Worm (Caenorhabditis elegans) whole organism, late embryonic: ENCODE data around the gene K01A2.5.

ENCODE experiments used
- K02D7.2 ChIP-seq: sonication (generic microtip); optimal IDR thresholded peaks from 2 replicates; lab custom pipeline; 2017; ENCODE audit warnings: mild to moderate bottlenecking, missing genetic modification characterization, missing compliant biosample characterization
- ceh-14 ChIP-seq: sonication (generic microtip); optimal IDR thresholded peaks from 2 replicates; lab custom pipeline; 2016; ENCODE audit warnings: missing genotype, missing genetic modification characterization, missing compliant biosample characterization
- ceh-18 ChIP-seq: sonication (generic microtip); optimal IDR thresholded peaks from 2 replicates; lab custom pipeline; 2016; ENCODE audit warnings: missing genetic modification characterization, missing compliant biosample characterization
- ceh-19 ChIP-seq: fragments of 200-800 bp; sonication (Bioruptor generic); optimal IDR thresholded peaks from 2 replicates; lab custom pipeline; 2018; ENCODE audit warnings: mild to moderate bottlenecking, missing genetic modification characterization, missing compliant biosample characterization
- ceh-22 ChIP-seq: sonication (generic microtip); optimal IDR thresholded peaks from 2 replicates; lab custom pipeline; 2017; ENCODE audit warnings: missing biosample characterization, missing genetic modification characterization
- ceh-9 ChIP-seq: sonication (generic microtip); optimal IDR thresholded peaks from 2 replicates; lab custom pipeline; 2016; ENCODE audit warnings: mild to moderate bottlenecking, missing genetic modification characterization, inconsistent platforms, missing compliant biosample characterization
- dmd-4 ChIP-seq: sonication (generic microtip); optimal IDR thresholded peaks from 2 replicates; lab custom pipeline; 2016; ENCODE audit warnings: borderline replicate concordance, missing genetic modification characterization, missing compliant biosample characterization
- eyg-1 ChIP-seq: sonication (generic microtip); optimal IDR thresholded peaks from 2 replicates; lab custom pipeline; 2016; ENCODE audit warnings: missing genotype, missing genetic modification characterization, missing compliant biosample characterization
- fkh-10 ChIP-seq: fragments of 150-350 bp; optimal IDR thresholded peaks from 2 replicates; lab custom pipeline; 2014; ENCODE audit warnings: missing biosample characterization, missing genetic modification reagents, missing genetic modification characterization
- fkh-6 ChIP-seq: sonication (generic microtip); optimal IDR thresholded peaks from 2 replicates; lab custom pipeline; 2016; ENCODE audit warnings: missing genetic modification characterization, missing compliant biosample characterization
- gmeb-2 ChIP-seq: sonication (generic microtip); optimal IDR thresholded peaks from 2 replicates; lab custom pipeline; 2016; ENCODE audit warnings: missing genetic modification characterization, inconsistent platforms, missing compliant biosample characterization
- hlh-6 ChIP-seq: sonication (generic microtip); optimal IDR thresholded peaks from 2 replicates; lab custom pipeline; 2016; ENCODE audit warnings: missing genotype, missing genetic modification characterization, missing compliant biosample characterization
- hlh-8 ChIP-seq: sonication (generic microtip); optimal IDR thresholded peaks from 2 replicates; lab custom pipeline; 2016; ENCODE audit warnings: missing genotype, missing genetic modification characterization, missing compliant biosample characterization
- mec-3 ChIP-seq: sonication (generic microtip); optimal IDR thresholded peaks from 2 replicates; lab custom pipeline; 2016; ENCODE audit warnings: borderline replicate concordance, missing genetic modification characterization, missing compliant biosample characterization
- nfya-1 ChIP-seq: sonication (generic microtip); optimal IDR thresholded peaks from 2 replicates; lab custom pipeline; 2017; ENCODE audit warnings: missing genetic modification characterization, mild to moderate bottlenecking, missing compliant biosample characterization, antibody characterized with exemption, moderate library complexity
- odd-2 ChIP-seq: sonication (generic microtip); optimal IDR thresholded peaks from 2 replicates; lab custom pipeline; 2017; ENCODE audit warnings: antibody characterized with exemption, mild to moderate bottlenecking, missing genetic modification characterization, missing compliant biosample characterization
- pat-9 ChIP-seq: fragments of 200-800 bp; sonication (Bioruptor generic); optimal IDR thresholded peaks from 2 replicates; lab custom pipeline; 2018; ENCODE audit warnings: mild to moderate bottlenecking, missing genetic modification characterization, moderate library complexity, missing compliant biosample characterization
- pax-1 ChIP-seq: fragments of 150-350 bp; optimal IDR thresholded peaks from 2 replicates; lab custom pipeline; 2014; ENCODE audit warnings: missing biosample characterization, missing genetic modification characterization
- pqm-1 ChIP-seq: sonication (generic microtip); optimal IDR thresholded peaks from 2 replicates; lab custom pipeline; 2016; ENCODE audit warnings: missing genetic modification characterization, missing compliant biosample characterization
- syd-9 ChIP-seq: sonication (generic microtip); optimal IDR thresholded peaks from 2 replicates; lab custom pipeline; 2016; ENCODE audit warnings: mild to moderate bottlenecking, missing genetic modification characterization, moderate library complexity, missing compliant biosample characterization
- ttx-3 ChIP-seq: sonication (generic microtip); optimal IDR thresholded peaks from 2 replicates; lab custom pipeline; 2016; ENCODE audit warnings: missing genetic modification reagents, missing genetic modification characterization, missing compliant biosample characterization
- unc-3 ChIP-seq, 2 experiments: fragments of 200-800 bp in 1 of 2; sonication (Bioruptor generic) in 1 of 2; sonication (generic microtip) in 1 of 2; conservative IDR thresholded peaks in 1 of 2; optimal IDR thresholded peaks in 1 of 2; 2 replicates each; pipeline versions ENCODE4 v1.3.6 to Lab custom; 2016 to 2022; ENCODE audit warnings: missing compliant biosample characterization in 2 of 2, missing genetic modification characterization in 2 of 2, missing genetic modification reagents in 1 of 2
- unc-42 ChIP-seq: sonication (generic microtip); optimal IDR thresholded peaks from 2 replicates; lab custom pipeline; 2016; ENCODE audit warnings: missing genotype, missing genetic modification characterization, missing compliant biosample characterization
- unc-55 ChIP-seq: sonication (generic microtip); optimal IDR thresholded peaks from 2 replicates; lab custom pipeline; 2017; ENCODE audit warnings: missing biosample characterization, missing genetic modification reagents, missing genetic modification characterization
- unc-86 ChIP-seq: sonication (generic microtip); optimal IDR thresholded peaks from 2 replicates; lab custom pipeline; 2016; ENCODE audit warnings: missing genetic modification characterization, missing compliant biosample characterization
- zip-5 ChIP-seq: sonication (generic microtip); optimal IDR thresholded peaks from 2 replicates; lab custom pipeline; 2016; ENCODE audit warnings: missing genetic modification characterization, missing compliant biosample characterization
- ztf-16 ChIP-seq: sonication (generic microtip); optimal IDR thresholded peaks from 2 replicates; lab custom pipeline; 2017; ENCODE audit warnings: missing genetic modification characterization, missing compliant biosample characterization

The K01A2.5 gene

DNA sequence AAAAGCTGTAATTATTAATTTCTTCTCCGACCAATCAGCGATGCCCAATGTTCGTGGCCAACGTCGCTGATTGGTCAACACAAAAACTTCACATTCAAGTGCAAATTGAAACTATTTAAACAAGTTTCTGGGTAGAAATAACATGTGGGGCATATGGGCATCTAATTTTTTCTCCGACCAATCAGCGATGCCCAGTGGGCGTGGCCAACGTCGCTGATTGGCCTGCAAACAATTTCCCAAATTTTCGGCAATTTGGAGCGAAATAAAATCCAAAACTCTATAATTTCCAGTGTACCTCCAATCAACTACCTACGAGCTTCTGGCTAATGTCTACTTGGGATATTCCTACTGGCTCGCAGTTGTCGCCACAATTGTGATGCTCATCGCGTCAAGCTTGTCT lies 40.2 kb downstream of the K01A2.5 start:
- no peak for TF ChIP-seq hlh-8 (tag; lab: Kevin White, UChicago)
- no peak for TF ChIP-seq pqm-1 (tag; lab: Kevin White, UChicago)
- TF ChIP-seq ceh-9 (tag; lab: Kevin White, UChicago), result no peak
- no peak for TF ChIP-seq mec-3 (tag; lab: Kevin White, UChicago)
- peak; percentile 98 for TF ChIP-seq nfya-1 (tag; lab: Kevin White, UChicago)
- no peak for TF ChIP-seq gmeb-2
- no peak for TF ChIP-seq ceh-14
- no peak for TF ChIP-seq odd-2 (tag; lab: Kevin White, UChicago)
- TF ChIP-seq hlh-6, result no peak

ce11 chrII:347734-348133 lies 46.7 kb downstream of the K01A2.5 start, which contains the start of gene D1069.3:
TSS of gene D1069.3 (minus strand) at chrII:347891.
- TF ChIP-seq ztf-16 (no peak), pat-9 (tag; lab: Kevin White, UChicago) (no peak), unc-3 (GFP tag; conservative IDR thresholded peaks at IDR 0.05; lab: Robert Waterston, UW) (no peak), unc-3 (tag; optimal IDR thresholded peaks at IDR 0.05; lab: Kevin White, UChicago) (no peak), ceh-22 (tag; lab: Kevin White, UChicago) (no peak), unc-42 (tag; lab: Kevin White, UChicago) (peak; percentile 79), dmd-4 (no peak), nfya-1 (tag; lab: Kevin White, UChicago) (peak; percentile 11)
- TF ChIP-seq, all 69 proteins: peak for 2

DNA sequence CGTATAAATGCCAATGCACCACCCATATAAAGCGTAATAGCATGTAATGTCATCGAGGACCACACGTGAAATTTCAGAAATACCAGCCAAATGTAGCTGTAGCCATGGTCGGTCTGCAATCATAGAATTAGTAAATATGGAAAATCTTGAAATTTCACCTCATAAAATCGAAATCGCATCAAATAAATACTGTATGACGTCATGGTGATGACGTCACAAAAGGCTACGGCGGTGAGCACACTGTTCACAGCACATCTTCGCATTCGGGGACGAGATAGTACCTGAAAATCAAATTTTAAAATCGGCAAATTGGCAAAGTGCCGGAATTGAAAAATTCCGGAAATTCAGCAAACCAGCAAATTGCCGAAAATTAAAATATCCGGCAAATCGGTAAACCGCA lies 48.7 kb downstream of the K01A2.5 start:
- TF ChIP-seq pax-1 (tag; lab: Kevin White, UChicago) (no peak), ttx-3 (tag; lab: Kevin White, UChicago) (no peak), unc-86 (tag; lab: Kevin White, UChicago) (no peak), syd-9 (no peak), fkh-10 (GFP tag; lab: Kevin White, UChicago) (no peak), zip-5 (tag; lab: Kevin White, UChicago) (no peak), fkh-6 (no peak), nfya-1 (tag; lab: Kevin White, UChicago) (no peak), hlh-6 (no peak), ceh-18 (tag; lab: Kevin White, UChicago) (no peak), K02D7.2 (tag; lab: Kevin White, UChicago) (no peak), eyg-1 (no peak), unc-55 (GFP tag; lab: Kevin White, UChicago) (no peak), ceh-19 (GFP tag; lab: Kevin White, UChicago) (no peak)
